Worm (Caenorhabditis elegans): ENCODE measurements around the gene ubl-1.

ubl-1 gene

DNA sequence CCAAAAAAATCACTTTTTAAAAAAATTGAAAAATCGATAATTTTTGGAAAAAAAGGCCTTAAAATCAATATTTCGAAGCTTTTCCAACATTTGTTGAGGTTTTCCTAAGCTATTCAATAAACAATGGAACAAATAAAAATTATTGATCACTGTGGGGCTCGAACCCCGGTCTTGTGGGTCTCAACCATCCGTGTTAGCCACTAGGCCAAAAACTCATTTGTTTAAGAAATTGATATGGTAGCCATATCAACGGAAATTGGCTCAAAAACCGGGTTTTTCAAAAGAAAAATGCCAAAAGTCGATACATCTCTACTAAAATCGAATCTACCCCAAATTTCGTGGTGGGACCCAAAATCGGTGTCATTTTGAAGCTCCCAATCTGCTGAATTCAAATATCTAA lies 43.9 kb downstream of the ubl-1 start (continued):
- TF ChIP-seq ztf-11 (tag; optimal IDR thresholded peaks at IDR 0.05) (no peak), nhr-237 (tag; optimal IDR thresholded peaks at IDR 0.05) (no peak), ceh-62 (tag; optimal IDR thresholded peaks at IDR 0.05) (no peak), tra-1 (GFP tag; IDR thresholded peaks at IDR 0.05) (no peak), arid-1 (GFP tag; conservative IDR thresholded peaks at IDR 0.05) (0 out of 2 replicates have a peak, but pooled peaks have one; percentile 27), ces-1 (GFP tag; optimal IDR thresholded peaks at IDR 0.05) (no peak), unc-130 (GFP tag; optimal IDR thresholded peaks at IDR 0.05) (no peak), mes-2 (tag; optimal IDR thresholded peaks at IDR 0.05; ENCODE audit: poor library complexity, severe bottlenecking) (peak; percentile 30), mdl-1 (tag; optimal IDR thresholded peaks at IDR 0.05) (no peak), jun-1 (tag; optimal IDR thresholded peaks at IDR 0.05) (no peak), F10B5.3 (tag; optimal IDR thresholded peaks at IDR 0.05) (peak; percentile 15), R02D3.7 (tag; optimal IDR thresholded peaks at IDR 0.05) (no peak), lim-7 (GFP tag; IDR thresholded peaks at IDR 0.05) (peak; percentile 75; the same call in 1 of the 2 replicates), ctbp-1 (GFP tag; IDR thresholded peaks at IDR 0.05) (no peak), madf-5 (GFP tag; IDR thresholded peaks at IDR 0.05) (0 out of 4 replicates have a peak, but pooled peaks of 1 of the 2 experiments have one; percentile 7), dmd-9 (GFP tag; IDR thresholded peaks at IDR 0.05) (no peak), ztf-7 (tag; optimal IDR thresholded peaks at IDR 0.05) (no peak), set-16 (GFP tag; IDR thresholded peaks at IDR 0.05) (no peak), cey-2 (tag; optimal IDR thresholded peaks at IDR 0.05; ENCODE audit: borderline replicate concordance, insufficient read depth) (no peak), F44E2.7 (GFP tag; IDR thresholded peaks at IDR 0.05) (no peak), fkh-10 (GFP tag; optimal IDR thresholded peaks at IDR 0.05) (no peak), mxl-3 (GFP tag; optimal IDR thresholded peaks at IDR 0.05) (no peak), lin-13 (GFP tag; optimal IDR thresholded peaks at IDR 0.05) (peak; percentile 13), egl-43 (GFP tag; IDR thresholded peaks at IDR 0.05) (0 out of 2 replicates have a peak, but pooled peaks have one; percentile 20), nhr-25 (tag; optimal IDR thresholded peaks at IDR 0.05; ENCODE audit: borderline replicate concordance, insufficient read depth) (no peak), snpc-1.2 (GFP tag; IDR thresholded peaks at IDR 0.05) (0 out of 2 replicates have a peak, but pooled peaks have one; percentile 39), lir-3 (tag; optimal IDR thresholded peaks at IDR 0.05) (no peak), lin-38 (GFP tag; IDR thresholded peaks at IDR 0.05) (peak; percentile 62), nhr-42 (GFP tag; IDR thresholded peaks at IDR 0.05) (0 out of 2 replicates have a peak, but pooled peaks have one; percentile 17), egl-27 (tag; optimal IDR thresholded peaks at IDR 0.05) (no peak), aha-1 (tag) (no peak), pqm-1 (tag; optimal IDR thresholded peaks at IDR 0.05) (no peak), F37D6.2 (tag; optimal IDR thresholded peaks at IDR 0.05) (no peak), mdt-29 (GFP tag; IDR thresholded peaks at IDR 0.05) (no peak), daf-8 (GFP tag; IDR thresholded peaks at IDR 0.05) (no peak), Y5F2A.4 (GFP tag; optimal IDR thresholded peaks at IDR 0.05) (no peak), dve-1 (tag; optimal IDR thresholded peaks at IDR 0.05; ENCODE audit: insufficient read depth) (peak; percentile 31), Y75B8A.6 (GFP tag; IDR thresholded peaks at IDR 0.05) (0 out of 2 replicates have a peak, but pooled peaks have one; percentile 68), spr-1 (tag; optimal IDR thresholded peaks at IDR 0.05) (no peak), zfp-3 (GFP tag; conservative IDR thresholded peaks at IDR 0.05) (no peak), Y48G9A.11 (GFP tag; IDR thresholded peaks at IDR 0.05) (peak; percentile 39; the same call in 1 of the 2 replicates), duxl-1 (tag; optimal IDR thresholded peaks at IDR 0.05; ENCODE audit: poor library complexity) (no peak), F26F4.8 (GFP tag; conservative IDR thresholded peaks at IDR 0.05) (0 out of 2 replicates have a peak, but pooled peaks have one; percentile 49), F49E8.2 (tag; optimal IDR thresholded peaks at IDR 0.05; ENCODE audit: borderline replicate concordance) (no peak), zip-11 (GFP tag; IDR thresholded peaks at IDR 0.05) (no peak), hmg-1.1 (GFP tag; IDR thresholded peaks at IDR 0.05) (peak; percentile 37; the same call in 1 of the 2 replicates), T26A8.4 (GFP tag; IDR thresholded peaks at IDR 0.05) (peak; percentile 46; the same call in 1 of the 2 replicates), Y105C5A.15 (GFP tag; IDR thresholded peaks at IDR 0.05) (no peak), sdz-12 (GFP tag; optimal IDR thresholded peaks at IDR 0.05) (no peak), nhr-11 (tag; optimal IDR thresholded peaks at IDR 0.05) (no peak)

Data from whole organism, L4 larva.